Worm (Caenorhabditis elegans): ENCODE data around the gene ufm-1.

ufm-1 gene

ce11 chrIII:7854494-7855184, 4.1 kb upstream of the ufm-1 start, which contains the start of gene rpl-35 (continued):
- peak; percentile 99 for TF ChIP-seq nhr-28 (tag; optimal IDR thresholded peaks at IDR 0.05)
- peak; percentile 64 for TF ChIP-seq attf-4 (tag; optimal IDR thresholded peaks at IDR 0.05)
- TF ChIP-seq dpl-1 (GFP tag; optimal IDR thresholded peaks at IDR 0.05) = peak; percentile 100
- TF ChIP-seq aha-1 (tag) = peak; percentile 100
- TF ChIP-seq Y48G9A.11 (GFP tag; IDR thresholded peaks at IDR 0.05) = peak; percentile 98
- peak; percentile 69 for TF ChIP-seq R02D3.7 (tag; optimal IDR thresholded peaks at IDR 0.05)
- peak; percentile 88 for TF ChIP-seq fos-1 (tag; optimal IDR thresholded peaks at IDR 0.05)
- peak; percentile 99 for TF ChIP-seq daf-19 (GFP tag; conservative IDR thresholded peaks at IDR 0.05)
- TF ChIP-seq nhr-25 (tag; optimal IDR thresholded peaks at IDR 0.05; ENCODE audit: borderline replicate concordance, insufficient read depth) = peak; percentile 98
- peak; percentile 99 for TF ChIP-seq lin-13 (GFP tag; optimal IDR thresholded peaks at IDR 0.05)
- peak; percentile 88 for TF ChIP-seq cey-2 (tag; optimal IDR thresholded peaks at IDR 0.05; ENCODE audit: borderline replicate concordance, insufficient read depth)
- TF ChIP-seq daf-16 (GFP tag; optimal IDR thresholded peaks at IDR 0.05) = peak; percentile 92 to 97
- TF ChIP-seq daf-16 (tag; optimal IDR thresholded peaks at IDR 0.05) = peak; percentile 92
- TF ChIP-seq saeg-2 (GFP tag; IDR thresholded peaks at IDR 0.05) = peak; percentile 97
- TF ChIP-seq lsy-2 (tag; optimal IDR thresholded peaks at IDR 0.05) = peak; percentile 99

ce11 chrIII:7855468-7855867, 3.3 kb upstream of the ufm-1 start:
- TF ChIP-seq ZK337.2 (GFP tag; IDR thresholded peaks at IDR 0.05) = no peak
- no peak for TF ChIP-seq snpc-4 (tag; optimal IDR thresholded peaks at IDR 0.05)
- TF ChIP-seq F49E8.2 (tag; optimal IDR thresholded peaks at IDR 0.05; ENCODE audit: borderline replicate concordance) = peak; percentile 33
- TF ChIP-seq fkh-10 (GFP tag; optimal IDR thresholded peaks at IDR 0.05) = no peak
- TF ChIP-seq ceh-28 (tag; optimal IDR thresholded peaks at IDR 0.05) = no peak
- TF ChIP-seq snpc-1.2 (GFP tag; IDR thresholded peaks at IDR 0.05) = peak; percentile 54; the same call in 1 of the 2 replicates
- TF ChIP-seq R02D3.7 (tag; optimal IDR thresholded peaks at IDR 0.05) = no peak
- no peak for TF ChIP-seq gei-8 (GFP tag; optimal IDR thresholded peaks at IDR 0.05)
- TF ChIP-seq ctbp-1 (GFP tag; IDR thresholded peaks at IDR 0.05) = 0 out of 2 replicates have a peak, but pooled peaks have one; percentile 9
- no peak for TF ChIP-seq mdl-1 (tag; optimal IDR thresholded peaks at IDR 0.05)
- TF ChIP-seq T26A8.4 (GFP tag; IDR thresholded peaks at IDR 0.05) = no peak
- TF ChIP-seq unc-39 (tag; optimal IDR thresholded peaks at IDR 0.05) = no peak
- TF ChIP-seq mdt-29 (GFP tag; IDR thresholded peaks at IDR 0.05) = no peak
- TF ChIP-seq pha-4 (GFP tag; IDR thresholded peaks at IDR 0.05) = peak; percentile 20; the same call in 1 of the 2 replicates
- TF ChIP-seq pha-4 (tag; optimal IDR thresholded peaks at IDR 0.05) = no peak
- no peak for TF ChIP-seq jun-1 (tag; optimal IDR thresholded peaks at IDR 0.05)
- no peak for TF ChIP-seq arid-1 (GFP tag; conservative IDR thresholded peaks at IDR 0.05)
- TF ChIP-seq ceh-44 (GFP tag; IDR thresholded peaks at IDR 0.05) = no peak
- TF ChIP-seq vab-7 (GFP tag; IDR thresholded peaks at IDR 0.05) = no peak
- TF ChIP-seq Y5F2A.4 (GFP tag; optimal IDR thresholded peaks at IDR 0.05) = no peak
- peak; percentile 53 for TF ChIP-seq aha-1 (tag)
- TF ChIP-seq F10B5.3 (tag; optimal IDR thresholded peaks at IDR 0.05) = no peak
- peak; percentile 49 for TF ChIP-seq lin-38 (GFP tag; IDR thresholded peaks at IDR 0.05)
- TF ChIP-seq lin-39 (tag; optimal IDR thresholded peaks at IDR 0.05) = no peak
- TF ChIP-seq madf-5 (GFP tag; IDR thresholded peaks at IDR 0.05) = no peak
- 0 out of 2 replicates have a peak, but pooled peaks have one; percentile 6 for TF ChIP-seq Y105C5A.15 (GFP tag; IDR thresholded peaks at IDR 0.05)
- TF ChIP-seq lin-13 (GFP tag; optimal IDR thresholded peaks at IDR 0.05) = no peak
- TF ChIP-seq T20F7.1 (GFP tag; optimal IDR thresholded peaks at IDR 0.05) = no peak
- 0 out of 2 replicates have a peak, but pooled peaks have one; percentile 23 for TF ChIP-seq madf-9 (GFP tag; conservative IDR thresholded peaks at IDR 0.05)

Measured in whole organism, L4 larva.